Worm (Caenorhabditis elegans) whole organism, L4 larva: ENCODE measurements around the gene srh-184.

Experiments used
- F26F4.8 ChIP-seq: fragments of 200-800 bp; sonication (Bioruptor generic); conservative IDR thresholded peaks from 2 replicates; pipeline ENCODE4 v1.3.6; 2022; ENCODE audit warnings: missing genetic modification characterization, missing compliant biosample characterization
- F44E2.7 ChIP-seq: fragments of 200-800 bp; sonication (Bioruptor generic); IDR thresholded peaks from 2 replicates; pipeline ENCODE4 v2.1.2; 2022; ENCODE audit warnings: missing genetic modification characterization, missing compliant biosample characterization
- R02D3.7 ChIP-seq: fragments of 150-350 bp; sonication (generic microtip); optimal IDR thresholded peaks from 3 replicates; lab custom pipeline; 2014; ENCODE audit warnings: missing biosample characterization, missing genetic modification characterization
- T20F7.1 ChIP-seq: fragments of 200-800 bp; sonication (Bioruptor generic); optimal IDR thresholded peaks from 2 replicates; lab custom pipeline; 2018; ENCODE audit warnings: mild to moderate bottlenecking, missing genetic modification characterization, missing compliant biosample characterization
- Y48G9A.11 ChIP-seq: fragments of 200-800 bp; sonication (Bioruptor generic); IDR thresholded peaks from 2 replicates; pipeline ENCODE4 v1.3.6; 2022; ENCODE audit warnings: missing genetic modification reagents, missing genetic modification characterization, missing compliant biosample characterization
- aha-1 ChIP-seq: fragments of 150-350 bp; peaks from one replicate; lab custom pipeline; 2014; ENCODE audit warnings: missing biosample characterization, missing genetic modification characterization
- aly-2 ChIP-seq: sonication (generic microtip); optimal IDR thresholded peaks from 2 replicates; lab custom pipeline; 2018; ENCODE audit warnings: missing biosample characterization, missing genetic modification characterization
- arid-1 ChIP-seq: fragments of 200-800 bp; sonication (Bioruptor generic); conservative IDR thresholded peaks from 2 replicates; pipeline ENCODE4 v1.3.6; 2022; ENCODE audit warnings: missing genetic modification reagents, missing genetic modification characterization, missing compliant biosample characterization
- ces-1 ChIP-seq: fragments of 150-350 bp; sonication (generic microtip); optimal IDR thresholded peaks from 4 replicates; lab custom pipeline; 2014; ENCODE audit warnings: missing biosample characterization, missing genetic modification reagents, missing genetic modification characterization
- daf-12 ChIP-seq: fragments of 150-350 bp; optimal IDR thresholded peaks from 2 replicates; lab custom pipeline; 2014; ENCODE audit warnings: missing biosample characterization, missing genetic modification reagents, missing genetic modification characterization
- dpl-1 ChIP-seq: fragments of 150-350 bp; optimal IDR thresholded peaks from 2 replicates; lab custom pipeline; 2014; ENCODE audit warnings: missing biosample characterization, missing genetic modification reagents, missing genetic modification characterization
- duxl-1 ChIP-seq: sonication (generic microtip); optimal IDR thresholded peaks from 2 replicates; lab custom pipeline; 2016; ENCODE audit warnings: mild to moderate bottlenecking, missing genetic modification characterization, moderate library complexity, missing compliant biosample characterization; ENCODE audit not compliant: poor library complexity
- egl-27 ChIP-seq: sonication (generic microtip); optimal IDR thresholded peaks from 3 replicates; lab custom pipeline; 2017; ENCODE audit warnings: missing biosample characterization, missing genetic modification reagents, missing genetic modification characterization
- fkh-10 ChIP-seq: fragments of 150-350 bp; optimal IDR thresholded peaks from 2 replicates; lab custom pipeline; 2014; ENCODE audit warnings: missing biosample characterization, missing genetic modification reagents, missing genetic modification characterization
- hlh-11 ChIP-seq: fragments of 200-800 bp; sonication (Bioruptor generic); optimal IDR thresholded peaks from 2 replicates; lab custom pipeline; 2018; ENCODE audit warnings: mild to moderate bottlenecking, missing genetic modification characterization, missing compliant biosample characterization
- hlh-30 ChIP-seq: sonication (generic microtip); optimal IDR thresholded peaks from 2 replicates; lab custom pipeline; 2017; ENCODE audit warnings: antibody characterized with exemption, mild to moderate bottlenecking, missing genetic modification characterization, missing compliant biosample characterization; ENCODE audit not compliant: insufficient read depth
- hmg-1.1 ChIP-seq: fragments of 200-800 bp; sonication (Bioruptor generic); IDR thresholded peaks from 2 replicates; pipeline ENCODE4 v1.3.6; 2022; ENCODE audit warnings: missing genetic modification reagents, missing genetic modification characterization, missing compliant biosample characterization
- jun-1 ChIP-seq: fragments of 150-350 bp; optimal IDR thresholded peaks from 2 replicates; lab custom pipeline; 2014; ENCODE audit warnings: missing biosample characterization, missing genetic modification reagents, missing genetic modification characterization
- lim-7 ChIP-seq: fragments of 200-800 bp; sonication (Bioruptor generic); IDR thresholded peaks from 2 replicates; pipeline ENCODE4 v1.3.6; 2022; ENCODE audit warnings: missing genetic modification characterization, missing compliant biosample characterization
- lin-1 ChIP-seq: fragments of 200-800 bp; sonication (Bioruptor generic); IDR thresholded peaks from 2 replicates; pipeline ENCODE4 v1.3.6; 2022; ENCODE audit warnings: missing genetic modification reagents, missing genetic modification characterization, missing compliant biosample characterization
- lin-13 ChIP-seq: fragments of 150-350 bp; optimal IDR thresholded peaks from 2 replicates; lab custom pipeline; 2014; ENCODE audit warnings: missing biosample characterization, missing genetic modification reagents, missing genetic modification characterization
- lir-3 ChIP-seq: sonication (generic microtip); optimal IDR thresholded peaks from 2 replicates; lab custom pipeline; 2016; ENCODE audit warnings: mild to moderate bottlenecking, missing genetic modification characterization, missing compliant biosample characterization
- madf-5 ChIP-seq, 2 experiments: fragments of 200-800 bp; sonication (Bioruptor generic); IDR thresholded peaks; 2 replicates each; pipeline ENCODE4 v1.3.6; 2022; ENCODE audit warnings: missing compliant biosample characterization in 2 of 2, missing genetic modification characterization in 2 of 2
- mdl-1 ChIP-seq, 2 experiments: fragments of 150-350 bp in 1 of 2; sonication (generic microtip) in 1 of 2; optimal IDR thresholded peaks; 2 replicates each; lab custom pipeline; 2014 to 2017; ENCODE audit warnings: missing biosample characterization in 2 of 2, missing genetic modification characterization in 2 of 2
- mep-1 ChIP-seq: fragments of 150-350 bp; sonication (generic microtip); optimal IDR thresholded peaks from 3 replicates; lab custom pipeline; 2014; ENCODE audit warnings: missing biosample characterization, missing genetic modification characterization
- nhr-102 ChIP-seq: sonication (generic microtip); optimal IDR thresholded peaks from 2 replicates; lab custom pipeline; 2016; ENCODE audit warnings: mild to moderate bottlenecking, missing genetic modification characterization, moderate library complexity, missing compliant biosample characterization
- nhr-111 ChIP-seq: fragments of 200-800 bp; sonication (Bioruptor generic); optimal IDR thresholded peaks from 2 replicates; lab custom pipeline; 2018; ENCODE audit warnings: mild to moderate bottlenecking, missing genetic modification characterization, missing compliant biosample characterization
- nhr-25 ChIP-seq: sonication (generic microtip); optimal IDR thresholded peaks from 2 replicates; lab custom pipeline; 2017; ENCODE audit warnings: missing genetic modification characterization, mild to moderate bottlenecking, missing compliant biosample characterization, antibody characterized with exemption, moderate library complexity, borderline replicate concordance; ENCODE audit not compliant: insufficient read depth
- nhr-28 ChIP-seq: fragments of 150-350 bp; optimal IDR thresholded peaks from 2 replicates; lab custom pipeline; 2014; ENCODE audit warnings: missing biosample characterization, missing genetic modification characterization
- nhr-41 ChIP-seq: fragments of 200-800 bp; sonication (Bioruptor generic); IDR thresholded peaks from 2 replicates; pipeline ENCODE4 v1.3.6; 2022; ENCODE audit warnings: missing genetic modification reagents, missing genetic modification characterization, missing compliant biosample characterization
- nhr-48 ChIP-seq: sonication (generic microtip); optimal IDR thresholded peaks from 2 replicates; lab custom pipeline; 2016; ENCODE audit warnings: mild to moderate bottlenecking, missing genetic modification characterization, missing compliant biosample characterization
- pha-4 ChIP-seq, 2 experiments: fragments of 150-350 bp in 1 of 2; fragments of 200-800 bp in 1 of 2; sonication (Bioruptor generic) in 1 of 2; IDR thresholded peaks in 1 of 2; optimal IDR thresholded peaks in 1 of 2; 2 replicates each; pipeline versions ENCODE4 v1.3.6 to Lab custom; 2014 to 2022; ENCODE audit warnings: missing genetic modification characterization in 2 of 2, missing genetic modification reagents in 2 of 2, missing biosample characterization in 1 of 2, missing compliant biosample characterization in 1 of 2
- php-3 ChIP-seq: fragments of 200-800 bp; sonication (Bioruptor generic); IDR thresholded peaks from 2 replicates; pipeline ENCODE4 v1.3.6; 2022; ENCODE audit warnings: missing genetic modification reagents, missing genetic modification characterization, missing compliant biosample characterization
- saeg-2 ChIP-seq: fragments of 200-800 bp; sonication (Bioruptor generic); IDR thresholded peaks from 2 replicates; pipeline ENCODE4 v1.3.6; 2022; ENCODE audit warnings: missing genetic modification reagents, missing genetic modification characterization, missing compliant biosample characterization
- sdz-12 ChIP-seq: fragments of 200-800 bp; sonication (Bioruptor generic); optimal IDR thresholded peaks from 2 replicates; lab custom pipeline; 2018; ENCODE audit warnings: mild to moderate bottlenecking, missing genetic modification characterization, missing compliant biosample characterization
- spr-3 ChIP-seq: fragments of 200-800 bp; sonication (Bioruptor generic); optimal IDR thresholded peaks from 2 replicates; lab custom pipeline; 2018; ENCODE audit warnings: mild to moderate bottlenecking, missing genetic modification characterization, missing compliant biosample characterization
- unc-130 ChIP-seq: sonication (generic microtip); optimal IDR thresholded peaks from 2 replicates; lab custom pipeline; 2016; ENCODE audit warnings: missing genetic modification reagents, missing genetic modification characterization, missing compliant biosample characterization
- unc-39 ChIP-seq: sonication (generic microtip); optimal IDR thresholded peaks from 2 replicates; lab custom pipeline; 2017; ENCODE audit warnings: missing biosample characterization, missing genetic modification characterization
- vab-7 ChIP-seq: fragments of 200-800 bp; sonication (Bioruptor generic); IDR thresholded peaks from 2 replicates; pipeline ENCODE4 v1.3.6; 2022; ENCODE audit warnings: missing genetic modification reagents, missing genetic modification characterization, missing compliant biosample characterization
- zfp-2 ChIP-seq: sonication (generic microtip); optimal IDR thresholded peaks from 2 replicates; lab custom pipeline; 2016; ENCODE audit warnings: mild to moderate bottlenecking, missing genetic modification characterization, missing compliant biosample characterization
- zip-2 ChIP-seq: fragments of 150-350 bp; optimal IDR thresholded peaks from 2 replicates; lab custom pipeline; 2014; ENCODE audit warnings: missing biosample characterization, missing genetic modification characterization
- ztf-11 ChIP-seq: fragments of 150-350 bp; optimal IDR thresholded peaks from 2 replicates; lab custom pipeline; 2014; ENCODE audit warnings: missing biosample characterization, missing genetic modification characterization
- ztf-7 ChIP-seq: fragments of 150-350 bp; optimal IDR thresholded peaks from 2 replicates; lab custom pipeline; 2014; ENCODE audit warnings: missing biosample characterization, missing genetic modification characterization

Gene srh-184

DNA sequence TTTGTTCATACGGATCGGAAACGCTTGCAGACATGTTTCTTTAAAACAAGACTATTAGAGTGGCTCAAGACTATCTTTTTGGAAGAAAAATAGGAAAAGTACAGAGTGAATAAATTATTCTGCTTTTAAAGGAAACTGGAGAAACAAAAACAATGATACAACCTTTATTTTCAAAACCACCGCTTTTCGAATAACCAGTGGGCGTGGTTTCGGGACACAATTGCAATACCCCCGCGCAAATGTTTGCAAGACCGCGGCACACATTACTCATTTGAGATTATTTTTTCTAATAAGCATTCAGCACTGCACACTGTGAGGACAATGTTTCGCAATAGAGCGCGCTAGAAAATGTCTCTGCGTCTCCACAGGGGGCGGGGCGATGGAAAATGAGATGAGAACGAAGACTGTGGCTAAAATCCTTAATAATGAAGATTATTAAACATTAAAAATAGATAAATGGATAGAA is 9.9 kb upstream of the srh-184 start, which contains the start of gene plrg-1 (continued):
- TF ChIP-seq pha-4 (GFP tag; IDR thresholded peaks at IDR 0.05; lab: Robert Waterston, UW): peak; percentile 88
- peak; percentile 58 for TF ChIP-seq pha-4 (tag; optimal IDR thresholded peaks at IDR 0.05; lab: Kevin White, UChicago)
- TF ChIP-seq ces-1: peak; percentile 3
- no peak for TF ChIP-seq spr-3 (GFP tag; lab: Kevin White, UChicago)
- no peak for TF ChIP-seq sdz-12 (GFP tag; lab: Kevin White, UChicago)

DNA sequence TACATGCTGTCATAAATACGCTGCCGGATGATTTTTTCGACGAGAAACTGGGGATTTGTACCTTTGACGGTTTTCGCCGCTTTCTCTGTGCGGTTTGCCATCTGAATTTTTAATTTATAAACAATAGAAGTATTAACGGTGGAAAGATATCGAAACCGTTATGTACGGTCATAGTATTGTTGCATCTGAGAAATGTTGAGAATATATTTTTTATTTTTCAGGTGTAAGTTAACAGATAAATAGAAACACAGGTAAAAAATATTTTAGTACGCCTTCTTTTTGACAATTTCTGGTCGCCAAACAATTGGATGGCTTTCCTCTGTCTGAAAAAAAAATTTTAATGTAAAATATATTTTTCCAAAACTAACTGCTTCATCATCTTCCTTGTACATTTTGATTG is 7.9 kb upstream of the srh-184 start, which contains the start of gene prp-38:
prp-38 (minus strand) TSS at position 101 of the 400 bp plus-strand sequence.
- no peak for TF ChIP-seq Y48G9A.11
- peak; percentile 70 for TF ChIP-seq aha-1 (tag; lab: Kevin White, UChicago)
- TF ChIP-seq F44E2.7 (GFP tag; lab: Robert Waterston, UW): no peak
- TF ChIP-seq ztf-7: no peak
- no peak for TF ChIP-seq hmg-1.1 (GFP tag; lab: Robert Waterston, UW)
- no peak for TF ChIP-seq aly-2 (tag; lab: Kevin White, UChicago)
- TF ChIP-seq, all 104 proteins: peak for 1

DNA sequence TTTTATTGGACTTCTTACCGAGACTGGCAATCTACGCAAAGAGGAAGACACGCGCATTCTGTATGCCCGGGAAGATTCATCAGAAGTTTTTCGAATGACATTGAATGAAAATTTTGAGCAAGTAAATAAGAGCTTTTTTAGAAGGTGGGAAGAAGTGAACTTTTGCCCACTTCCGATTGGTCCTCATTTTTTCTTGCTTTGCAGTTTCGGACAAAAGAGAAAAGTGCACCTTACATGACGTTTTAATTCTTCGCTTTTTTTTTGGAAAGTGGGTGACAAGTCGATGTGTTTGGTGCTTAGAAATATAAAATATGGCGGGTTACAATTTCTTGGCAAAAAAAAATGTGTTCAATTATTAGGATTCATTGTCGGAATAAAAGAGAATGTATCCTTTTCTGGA is 6.4 kb upstream of the srh-184 start, which contains the start of gene secs-1:
secs-1 (minus strand) TSS at position 101 of the 400 bp plus-strand sequence.
- TF ChIP-seq vab-7: no peak

DNA sequence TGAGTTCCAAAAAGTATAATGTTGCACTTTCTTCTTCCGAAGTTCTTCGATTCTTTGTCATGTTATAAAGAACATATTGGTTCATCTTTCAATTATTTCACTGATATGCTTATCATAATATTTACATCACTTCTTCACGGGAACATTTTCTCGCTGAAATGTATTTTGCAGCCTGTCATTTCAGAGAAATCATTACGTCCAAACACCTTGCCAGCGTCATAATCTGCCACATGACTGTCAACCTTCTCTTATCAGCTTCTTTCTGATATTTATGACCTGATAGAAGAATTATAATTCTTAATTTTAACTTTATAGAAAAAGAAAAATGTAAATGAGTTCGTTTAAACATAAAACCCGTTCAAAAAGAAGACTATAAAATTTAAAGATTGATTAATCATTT is 4.1 kb upstream of the srh-184 start:
- TF ChIP-seq mdl-1 (tag; optimal IDR thresholded peaks at IDR 0.05; lab: Kevin White, UChicago) (peak in 1 of 2 experiments; percentile 49), unc-39 (tag; lab: Kevin White, UChicago) (no peak), dpl-1 (GFP tag; lab: Kevin White, UChicago) (no peak), F44E2.7 (GFP tag; lab: Robert Waterston, UW) (no peak), T20F7.1 (peak; percentile 34), php-3 (peak; percentile 96), lim-7 (no peak), nhr-111 (GFP tag; lab: Kevin White, UChicago) (no peak), mep-1 (peak; percentile 33), lir-3 (no peak), duxl-1 (tag; lab: Kevin White, UChicago) (no peak), nhr-25 (tag; lab: Kevin White, UChicago) (no peak), jun-1 (tag; lab: Kevin White, UChicago) (no peak), Y48G9A.11 (no peak), madf-5 (GFP tag; IDR thresholded peaks at IDR 0.05; lab: Robert Waterston, UW) (no peak), spr-3 (GFP tag; lab: Kevin White, UChicago) (no peak), zip-2 (tag; lab: Kevin White, UChicago) (no peak), saeg-2 (GFP tag; lab: Robert Waterston, UW) (peak; percentile 80; the same call in 1 of the 2 replicates), ztf-11 (tag; lab: Kevin White, UChicago) (no peak), pha-4 (GFP tag; IDR thresholded peaks at IDR 0.05; lab: Robert Waterston, UW) (no peak), pha-4 (tag; optimal IDR thresholded peaks at IDR 0.05; lab: Kevin White, UChicago) (no peak), nhr-41 (GFP tag; lab: Robert Waterston, UW) (0 out of 2 replicates have a peak, but pooled peaks have one; percentile 54), lin-13 (no peak), daf-12 (tag; lab: Kevin White, UChicago) (no peak), nhr-102 (tag; lab: Kevin White, UChicago) (peak; percentile 88), hlh-30 (peak; percentile 61), hlh-11 (peak; percentile 95), zfp-2 (tag; lab: Kevin White, UChicago) (no peak), nhr-48 (peak; percentile 83), arid-1 (GFP tag; lab: Robert Waterston, UW) (no peak), R02D3.7 (tag; lab: Kevin White, UChicago) (no peak), unc-130 (no peak), nhr-28 (tag; lab: Kevin White, UChicago) (peak; percentile 82), lin-1 (GFP tag; lab: Robert Waterston, UW) (peak; percentile 90), egl-27 (tag; lab: Kevin White, UChicago) (no peak), F26F4.8 (no peak), fkh-10 (GFP tag; lab: Kevin White, UChicago) (no peak)
